Worm (Caenorhabditis elegans) whole organism, early embryonic: ENCODE measurements around the gene T09A5.14.

Source experiments
- aly-1 ChIP-seq: sonication (generic microtip); optimal IDR thresholded peaks from 2 replicates; lab custom pipeline; 2016; ENCODE audit warnings: missing genetic modification characterization, missing compliant biosample characterization
- ets-7 ChIP-seq: sonication (generic microtip); optimal IDR thresholded peaks from 2 replicates; lab custom pipeline; 2016; ENCODE audit warnings: missing genotype, missing genetic modification characterization, missing compliant biosample characterization
- hmbx-1 ChIP-seq: sonication (generic microtip); optimal IDR thresholded peaks from 2 replicates; lab custom pipeline; 2016; ENCODE audit warnings: mild to moderate bottlenecking, missing genetic modification characterization, missing compliant biosample characterization
- hmg-4 ChIP-seq: fragments of 200-800 bp; sonication (Bioruptor generic); optimal IDR thresholded peaks from 2 replicates; lab custom pipeline; 2018; ENCODE audit warnings: mild to moderate bottlenecking, missing genetic modification characterization, missing compliant biosample characterization

DNA sequence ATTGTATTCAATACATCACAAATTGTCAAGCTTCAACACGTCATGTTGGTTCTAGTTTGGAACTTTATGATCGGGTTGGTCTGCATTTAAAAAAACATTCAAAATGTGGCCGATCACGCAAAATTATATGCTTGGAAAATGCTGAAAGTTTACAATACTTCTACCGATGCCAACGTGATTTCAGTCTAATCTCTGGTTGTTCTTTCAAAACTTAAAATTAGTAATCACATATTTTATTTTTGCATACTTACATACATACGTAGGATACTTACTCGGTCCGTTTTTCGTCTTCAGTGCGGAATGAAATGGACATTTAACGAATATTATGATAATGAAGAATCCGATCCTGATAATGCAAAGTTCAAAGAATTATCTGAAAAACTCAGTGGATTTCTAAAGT lies 7.0 kb upstream of the T09A5.14 start, which contains the start of gene srw-62:
- TF ChIP-seq hmg-4 = no peak
- no peak for TF ChIP-seq ets-7 (tag; lab: Kevin White, UChicago)
- no peak for TF ChIP-seq hmbx-1 (tag; lab: Kevin White, UChicago)
- no peak for TF ChIP-seq aly-1
